Fruit fly (Drosophila melanogaster) whole organism, prepupa: Measurements from ENCODE around the gene st.

Experiments used
- Blimp-1 ChIP-seq: fragments of 200-800 bp; sonication (Bioruptor generic); optimal IDR thresholded peaks from 3 replicates; lab custom pipeline; 2017; ENCODE audit warnings: missing biosample characterization, missing genetic modification characterization, mild to moderate bottlenecking, moderate library complexity, missing genetic modification reagents
- CG10631 ChIP-seq: fragments of 200-800 bp; sonication (Bioruptor generic); optimal IDR thresholded peaks from 2 replicates; lab custom pipeline; 2016; ENCODE audit warnings: missing biosample characterization, missing genetic modification characterization
- CG10669 ChIP-seq: fragments of 200-800 bp; sonication (Bioruptor generic); optimal IDR thresholded peaks from 3 replicates; lab custom pipeline; 2018; ENCODE audit warnings: missing biosample characterization, mild to moderate bottlenecking, missing genetic modification characterization, moderate library complexity
- CG11294 ChIP-seq: fragments of 200-800 bp; sonication (Bioruptor generic); IDR thresholded peaks from 2 replicates; pipeline ENCODE4 v1.3.6; 2022; ENCODE audit warnings: missing biosample characterization, missing genetic modification characterization
- CG11902 ChIP-seq: fragments of 200-800 bp; sonication (Bioruptor generic); optimal IDR thresholded peaks from 3 replicates; lab custom pipeline; 2016; ENCODE audit warnings: missing biosample characterization, missing genetic modification characterization
- CG15336 ChIP-seq: fragments of 200-800 bp; sonication (Bioruptor generic); IDR thresholded peaks from 2 replicates; pipeline ENCODE4 v1.3.6; 2022; ENCODE audit warnings: missing biosample characterization, missing genetic modification characterization
- CG1621 ChIP-seq: fragments of 200-800 bp; sonication (Bioruptor generic); optimal IDR thresholded peaks from 3 replicates; lab custom pipeline; 2018; ENCODE audit warnings: missing biosample characterization, mild to moderate bottlenecking, missing genetic modification characterization
- CG3032 ChIP-seq: fragments of 200-800 bp; optimal IDR thresholded peaks from 2 replicates; lab custom pipeline; 2019; ENCODE audit warnings: missing biosample characterization, mild to moderate bottlenecking, missing genetic modification characterization, moderate library complexity
- CG32006 ChIP-seq: fragments of 200-800 bp; sonication (Bioruptor generic); optimal IDR thresholded peaks from 3 replicates; lab custom pipeline; 2017; ENCODE audit warnings: missing biosample characterization, mild to moderate bottlenecking, missing genetic modification characterization
- CG34406 ChIP-seq: fragments of 200-800 bp; sonication (Bioruptor generic); optimal IDR thresholded peaks from 3 replicates; lab custom pipeline; 2016; ENCODE audit warnings: missing biosample characterization, missing genetic modification characterization
- CG3919 ChIP-seq: fragments of 200-800 bp; sonication (Bioruptor generic); optimal IDR thresholded peaks from 3 replicates; lab custom pipeline; 2016; ENCODE audit warnings: missing biosample characterization, missing genetic modification characterization
- CG4318 ChIP-seq: fragments of 200-800 bp; sonication (Bioruptor generic); optimal IDR thresholded peaks from 3 replicates; lab custom pipeline; 2017; ENCODE audit warnings: missing biosample characterization, mild to moderate bottlenecking, missing genetic modification characterization
- CG6163 ChIP-seq: fragments of 200-800 bp; sonication (Bioruptor generic); IDR thresholded peaks from 3 replicates; pipeline ENCODE4 v1.3.6; 2022; ENCODE audit warnings: missing biosample characterization, missing genetic modification characterization
- CG6276 ChIP-seq: fragments of 200-800 bp; sonication (Bioruptor generic); optimal IDR thresholded peaks from 2 replicates; lab custom pipeline; 2017; ENCODE audit warnings: missing biosample characterization, mild to moderate bottlenecking, missing genetic modification characterization
- CG6792 ChIP-seq: fragments of 200-800 bp; sonication (Bioruptor generic); optimal IDR thresholded peaks from 3 replicates; lab custom pipeline; 2016; ENCODE audit warnings: missing biosample characterization, missing genetic modification characterization
- CG6808 ChIP-seq: fragments of 200-800 bp; sonication (Bioruptor generic); optimal IDR thresholded peaks from 3 replicates; lab custom pipeline; 2017; ENCODE audit warnings: missing biosample characterization, missing genetic modification characterization, mild to moderate bottlenecking, moderate library complexity, missing genetic modification reagents
- CG6854 ChIP-seq: fragments of 200-800 bp; sonication (Bioruptor generic); optimal IDR thresholded peaks from 2 replicates; lab custom pipeline; 2017; ENCODE audit warnings: missing biosample characterization, mild to moderate bottlenecking, missing genetic modification characterization
- CG8119 ChIP-seq: fragments of 200-800 bp; sonication (Bioruptor generic); IDR thresholded peaks from 3 replicates; pipeline ENCODE4 v1.3.6; 2022; ENCODE audit warnings: missing biosample characterization, missing genetic modification characterization
- CG8632 ChIP-seq: fragments of 200-800 bp; sonication (Bioruptor generic); optimal IDR thresholded peaks from 3 replicates; lab custom pipeline; 2016; ENCODE audit warnings: missing biosample characterization, missing genetic modification characterization
- Eip75B ChIP-seq: fragments of 200-800 bp; sonication (Bioruptor generic); optimal IDR thresholded peaks from 3 replicates; lab custom pipeline; 2016; ENCODE audit warnings: missing biosample characterization, missing genetic modification characterization
- Eip78C ChIP-seq: fragments of 200-800 bp; sonication (Bioruptor generic); peaks from one replicate; lab custom pipeline; 2016; ENCODE audit warnings: missing biosample characterization, missing genetic modification characterization
- Ets21C ChIP-seq: fragments of 200-800 bp; sonication (Bioruptor generic); optimal IDR thresholded peaks from 3 replicates; lab custom pipeline; 2016; ENCODE audit warnings: missing biosample characterization, missing genetic modification characterization
- Ets96B ChIP-seq: fragments of 200-800 bp; optimal IDR thresholded peaks from 2 replicates; lab custom pipeline; 2019; ENCODE audit warnings: missing biosample characterization, mild to moderate bottlenecking, missing genetic modification characterization, moderate library complexity
- Gug ChIP-seq: fragments of 200-800 bp; sonication (Bioruptor generic); IDR thresholded peaks from 2 replicates; pipeline ENCODE4 v1.3.6; 2022; ENCODE audit warnings: missing biosample characterization, missing genetic modification characterization
- Hr38 ChIP-seq: sonication (Bioruptor generic); optimal IDR thresholded peaks from 2 replicates; lab custom pipeline; 2016; ENCODE audit warnings: missing biosample characterization, missing genetic modification characterization
- Hr39 ChIP-seq: fragments of 200-800 bp; sonication (Bioruptor generic); optimal IDR thresholded peaks from 2 replicates; lab custom pipeline; 2016; ENCODE audit warnings: missing biosample characterization, missing genetic modification characterization
- Hr4 ChIP-seq: fragments of 200-800 bp; sonication (Bioruptor generic); optimal IDR thresholded peaks from 3 replicates; lab custom pipeline; 2016; ENCODE audit warnings: missing biosample characterization, missing genetic modification characterization
- Lpt ChIP-seq: fragments of 200-800 bp; sonication (Bioruptor generic); optimal IDR thresholded peaks from 3 replicates; lab custom pipeline; 2016; ENCODE audit warnings: missing biosample characterization, missing genetic modification characterization
- Met ChIP-seq: fragments of 200-800 bp; sonication (Bioruptor generic); optimal IDR thresholded peaks from 3 replicates; lab custom pipeline; 2016; ENCODE audit warnings: missing biosample characterization, missing genetic modification characterization
- OdsH ChIP-seq: fragments of 200-800 bp; sonication (Bioruptor generic); optimal IDR thresholded peaks from 3 replicates; lab custom pipeline; 2016; ENCODE audit warnings: missing biosample characterization, missing genetic modification characterization
- Smox ChIP-seq: fragments of 200-800 bp; sonication (Bioruptor generic); optimal IDR thresholded peaks from 3 replicates; lab custom pipeline; 2016; ENCODE audit warnings: missing biosample characterization, missing genetic modification characterization
- Sox102F ChIP-seq: fragments of 200-800 bp; sonication (Bioruptor generic); optimal IDR thresholded peaks from 2 replicates; lab custom pipeline; 2016; ENCODE audit warnings: missing biosample characterization, mild to moderate bottlenecking, missing genetic modification characterization
- Sox14 ChIP-seq: fragments of 200-800 bp; sonication (Bioruptor generic); optimal IDR thresholded peaks from 3 replicates; lab custom pipeline; 2016; ENCODE audit warnings: missing biosample characterization, missing genetic modification characterization
- Sox15 ChIP-seq: fragments of 200-800 bp; sonication (Bioruptor generic); optimal IDR thresholded peaks from 3 replicates; lab custom pipeline; 2016; ENCODE audit warnings: missing biosample characterization, missing genetic modification characterization
- achi ChIP-seq: fragments of 200-800 bp; sonication (Bioruptor generic); optimal IDR thresholded peaks from 3 replicates; lab custom pipeline; 2016; ENCODE audit warnings: missing biosample characterization, missing genetic modification characterization
- acj6 ChIP-seq: fragments of 200-800 bp; sonication (Bioruptor generic); optimal IDR thresholded peaks from 3 replicates; lab custom pipeline; 2016; ENCODE audit warnings: missing biosample characterization, missing genetic modification characterization
- cyc ChIP-seq: fragments of 200-800 bp; sonication (Bioruptor generic); optimal IDR thresholded peaks from 3 replicates; lab custom pipeline; 2016; ENCODE audit warnings: missing biosample characterization, missing genetic modification characterization
- dsx ChIP-seq: fragments of 200-800 bp; optimal IDR thresholded peaks from 3 replicates; lab custom pipeline; 2019; ENCODE audit warnings: missing biosample characterization, mild to moderate bottlenecking, missing genetic modification characterization, moderate library complexity; ENCODE audit not compliant: poor library complexity, severe bottlenecking
- esn ChIP-seq: fragments of 200-800 bp; sonication (Bioruptor generic); optimal IDR thresholded peaks from 2 replicates; lab custom pipeline; 2016; ENCODE audit warnings: missing biosample characterization, mild to moderate bottlenecking, missing genetic modification characterization, moderate library complexity
- fd59A ChIP-seq: fragments of 200-800 bp; sonication (Bioruptor generic); optimal IDR thresholded peaks from 2 replicates; lab custom pipeline; 2017; ENCODE audit warnings: missing biosample characterization, mild to moderate bottlenecking, missing genetic modification characterization, missing genetic modification reagents
- fd85E ChIP-seq: fragments of 200-800 bp; sonication (Bioruptor generic); optimal IDR thresholded peaks from 3 replicates; lab custom pipeline; 2016; ENCODE audit warnings: missing biosample characterization, missing genetic modification characterization
- fkh ChIP-seq: fragments of 200-800 bp; sonication (Bioruptor generic); optimal IDR thresholded peaks from 3 replicates; lab custom pipeline; 2017; ENCODE audit warnings: missing biosample characterization, mild to moderate bottlenecking, missing genetic modification characterization, moderate library complexity
- net ChIP-seq: fragments of 200-800 bp; sonication (Bioruptor generic); optimal IDR thresholded peaks from 3 replicates; lab custom pipeline; 2016; ENCODE audit warnings: missing biosample characterization, missing genetic modification characterization
- pdm3 ChIP-seq: fragments of 200-800 bp; sonication (Bioruptor generic); optimal IDR thresholded peaks from 3 replicates; lab custom pipeline; 2016; ENCODE audit warnings: missing biosample characterization, missing genetic modification characterization
- spab ChIP-seq: fragments of 200-800 bp; sonication (Bioruptor generic); optimal IDR thresholded peaks from 2 replicates; lab custom pipeline; 2017; ENCODE audit warnings: missing biosample characterization, mild to moderate bottlenecking, missing genetic modification characterization, missing genetic modification reagents
- topi ChIP-seq: fragments of 200-800 bp; sonication (Bioruptor generic); optimal IDR thresholded peaks from 3 replicates; lab custom pipeline; 2016; ENCODE audit warnings: missing biosample characterization, missing genetic modification characterization
- vri ChIP-seq: fragments of 200-800 bp; sonication (Bioruptor generic); optimal IDR thresholded peaks from 3 replicates; lab custom pipeline; 2016; ENCODE audit warnings: missing biosample characterization, mild to moderate bottlenecking, missing genetic modification characterization

Gene st

DNA sequence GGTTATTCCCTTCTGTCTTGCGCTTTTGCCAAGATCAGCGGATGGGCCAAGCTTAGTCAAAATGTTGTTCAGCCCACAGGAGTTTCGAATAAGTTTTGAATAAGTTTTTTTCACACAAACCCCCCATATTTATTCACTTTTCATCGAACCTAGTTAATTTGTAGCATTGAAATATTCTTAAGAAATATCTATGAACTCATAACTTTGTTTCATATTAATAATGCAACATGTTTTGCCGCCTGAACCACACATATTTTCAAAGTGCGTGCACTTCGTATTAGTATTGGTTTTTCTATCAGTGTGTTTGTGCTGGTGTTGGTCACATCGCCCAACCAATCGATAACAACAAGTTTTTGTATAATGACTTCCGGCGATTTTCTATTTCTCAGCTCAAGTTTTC, 10.9 kb upstream of the st start (continued):
- TF ChIP-seq Eip75B (GFP tag; lab: Kevin White, UChicago) (peak; percentile 47), Blimp-1 (GFP tag; lab: Kevin White, UChicago) (no peak), cyc (GFP tag; lab: Kevin White, UChicago) (no peak), CG6808 (GFP tag; lab: Kevin White, UChicago) (no peak), fd85E (no peak), CG10669 (GFP tag; lab: Kevin White, UChicago) (no peak), Lpt (GFP tag; lab: Kevin White, UChicago) (no peak), CG34406 (no peak), topi (GFP tag; lab: Kevin White, UChicago) (no peak), CG1621 (tag; lab: Kevin White, UChicago) (no peak), Hr38 (GFP tag; lab: Kevin White, UChicago) (no peak), Sox14 (GFP tag; lab: Kevin White, UChicago) (no peak)

- TF ChIP-seq CG8632 (GFP tag; lab: Kevin White, UChicago) (peak; percentile 1), fd59A (GFP tag; lab: Kevin White, UChicago) (no peak), pdm3 (no peak), Hr39 (GFP tag; lab: Kevin White, UChicago) (peak; percentile 17), CG11294 (no peak), achi (GFP tag; lab: Kevin White, UChicago) (no peak), CG3032 (tag; lab: Kevin White, UChicago) (no peak), CG3919 (no peak), Hr38 (GFP tag; lab: Kevin White, UChicago) (no peak), Sox102F (GFP tag; lab: Kevin White, UChicago) (no peak), CG10631 (peak; percentile 28), topi (GFP tag; lab: Kevin White, UChicago) (no peak), CG8119 (GFP tag; lab: Robert Waterston, UW) (no peak), Met (GFP tag; lab: Kevin White, UChicago) (peak; percentile 4), esn (GFP tag; lab: Kevin White, UChicago) (peak; percentile 47), Eip75B (GFP tag; lab: Kevin White, UChicago) (no peak), acj6 (no peak), Lpt (GFP tag; lab: Kevin White, UChicago) (no peak), CG6854 (GFP tag; lab: Kevin White, UChicago) (no peak), fkh (no peak), CG4318 (GFP tag; lab: Kevin White, UChicago) (peak; percentile 7), Smox (peak; percentile 18), CG6163 (GFP tag; lab: Robert Waterston, UW) (no peak), Eip78C (GFP tag; lab: Kevin White, UChicago) (peak; percentile 48), CG32006 (peak; percentile 19), Gug (GFP tag; lab: Robert Waterston, UW) (no peak), vri (GFP tag; lab: Kevin White, UChicago) (no peak), Hr4 (GFP tag; lab: Kevin White, UChicago) (peak; percentile 16), spab (GFP tag; lab: Kevin White, UChicago) (no peak), CG6276 (GFP tag; lab: Kevin White, UChicago) (no peak), dsx (GFP tag; lab: Kevin White, UChicago) (no peak), CG11902 (GFP tag; lab: Kevin White, UChicago) (no peak), fd85E (no peak), net (GFP tag; lab: Kevin White, UChicago) (no peak), OdsH (GFP tag; lab: Kevin White, UChicago) (peak; percentile 23), Ets96B (peak; percentile 0), Blimp-1 (GFP tag; lab: Kevin White, UChicago) (no peak), Sox15 (no peak), CG6792 (GFP tag; lab: Kevin White, UChicago) (no peak), CG34406 (peak; percentile 13), Ets21C (GFP tag; lab: Kevin White, UChicago) (peak; percentile 1), CG15336 (no peak)
Observed at dm6 chr3L:16487812-16488211, 9.6 kb upstream of the st start.
